Worm (Caenorhabditis elegans) whole organism, L2 larva: ENCODE results near the gene ric-7.

ENCODE experiments used
- C34F6.9 ChIP-seq: fragments of 150-350 bp; optimal IDR thresholded peaks from 2 replicates; lab custom pipeline; 2014; ENCODE audit warnings: missing biosample characterization, missing genetic modification characterization
- ZK546.5 ChIP-seq: sonication (generic microtip); optimal IDR thresholded peaks from 2 replicates; lab custom pipeline; 2017; ENCODE audit warnings: missing biosample characterization, missing genetic modification characterization
- blmp-1 ChIP-seq: sonication (generic microtip); optimal IDR thresholded peaks from 2 replicates; lab custom pipeline; 2017; ENCODE audit warnings: missing genetic modification characterization, mild to moderate bottlenecking, missing compliant biosample characterization, antibody characterized with exemption, moderate library complexity; ENCODE audit not compliant: insufficient read depth
- ceh-16 ChIP-seq: fragments of 150-350 bp; optimal IDR thresholded peaks from 2 replicates; lab custom pipeline; 2014; ENCODE audit warnings: missing biosample characterization, missing genetic modification characterization
- ceh-82 ChIP-seq: fragments of 150-350 bp; optimal IDR thresholded peaks from 2 replicates; lab custom pipeline; 2014; ENCODE audit warnings: missing biosample characterization, missing genetic modification characterization
- dmd-4 ChIP-seq: sonication (generic microtip); optimal IDR thresholded peaks from 2 replicates; lab custom pipeline; 2017; ENCODE audit warnings: missing biosample characterization, missing genetic modification characterization
- egl-27 ChIP-seq: sonication (generic microtip); optimal IDR thresholded peaks from 3 replicates; lab custom pipeline; 2017; ENCODE audit warnings: missing biosample characterization, missing genetic modification reagents, missing genetic modification characterization
- elt-1 ChIP-seq: fragments of 150-350 bp; optimal IDR thresholded peaks from 2 replicates; lab custom pipeline; 2014; ENCODE audit warnings: missing biosample characterization, missing genetic modification characterization
- fos-1 ChIP-seq: fragments of 150-350 bp; optimal IDR thresholded peaks from 2 replicates; lab custom pipeline; 2014; ENCODE audit warnings: missing biosample characterization, missing genetic modification characterization
- lin-39 ChIP-seq: fragments of 150-350 bp; optimal IDR thresholded peaks from 2 replicates; lab custom pipeline; 2014; ENCODE audit warnings: missing biosample characterization, missing genetic modification reagents, missing genetic modification characterization
- mab-5 ChIP-seq: fragments of 150-350 bp; optimal IDR thresholded peaks from 2 replicates; lab custom pipeline; 2014; ENCODE audit warnings: missing biosample characterization, missing genetic modification characterization
- mbf-1 ChIP-seq: sonication (generic microtip); optimal IDR thresholded peaks from 2 replicates; lab custom pipeline; 2017; ENCODE audit warnings: missing biosample characterization, missing genetic modification characterization
- mdl-1 ChIP-seq, 2 experiments: fragments of 150-350 bp in 1 of 2; sonication (generic microtip) in 1 of 2; optimal IDR thresholded peaks; 2 replicates each; lab custom pipeline; 2017; ENCODE audit warnings: missing biosample characterization in 2 of 2, missing genetic modification characterization in 2 of 2
- nhr-10 ChIP-seq: sonication (generic microtip); optimal IDR thresholded peaks from 2 replicates; lab custom pipeline; 2017; ENCODE audit warnings: missing biosample characterization, missing genetic modification characterization
- nhr-11 ChIP-seq: fragments of 150-350 bp; optimal IDR thresholded peaks from 2 replicates; lab custom pipeline; 2014; ENCODE audit warnings: missing biosample characterization, missing genetic modification characterization
- nhr-129 ChIP-seq: fragments of 150-350 bp; optimal IDR thresholded peaks from 2 replicates; lab custom pipeline; 2014; ENCODE audit warnings: missing biosample characterization, missing genetic modification characterization
- nhr-23 ChIP-seq: fragments of 150-350 bp; optimal IDR thresholded peaks from 2 replicates; lab custom pipeline; 2014; ENCODE audit warnings: missing biosample characterization, missing genetic modification reagents, missing genetic modification characterization
- nhr-237 ChIP-seq: fragments of 150-350 bp; optimal IDR thresholded peaks from 2 replicates; lab custom pipeline; 2014; ENCODE audit warnings: missing biosample characterization, missing genetic modification characterization
- nhr-25 ChIP-seq: fragments of 150-350 bp; sonication (generic microtip); optimal IDR thresholded peaks from 3 replicates; lab custom pipeline; 2014; ENCODE audit warnings: missing biosample characterization, missing genetic modification characterization
- nhr-6 ChIP-seq: fragments of 150-350 bp; optimal IDR thresholded peaks from 2 replicates; lab custom pipeline; 2014; ENCODE audit warnings: missing biosample characterization, missing genetic modification characterization
- nhr-77 ChIP-seq: fragments of 150-350 bp; optimal IDR thresholded peaks from 2 replicates; lab custom pipeline; 2014; ENCODE audit warnings: missing biosample characterization, missing genetic modification characterization
- peb-1 ChIP-seq: fragments of 150-350 bp; optimal IDR thresholded peaks from 2 replicates; lab custom pipeline; 2014; ENCODE audit warnings: missing biosample characterization, missing genetic modification characterization
- sem-4 ChIP-seq: fragments of 150-350 bp; optimal IDR thresholded peaks from 2 replicates; lab custom pipeline; 2014; ENCODE audit warnings: missing biosample characterization, missing genetic modification reagents, missing genetic modification characterization
- skn-1 ChIP-seq: sonication (generic microtip); optimal IDR thresholded peaks from 2 replicates; lab custom pipeline; 2017; ENCODE audit warnings: missing biosample characterization, missing genetic modification characterization
- sma-9 ChIP-seq, 2 experiments: fragments of 150-350 bp in 1 of 2; sonication (generic microtip) in 1 of 2; optimal IDR thresholded peaks; 2 replicates each; lab custom pipeline; 2014 to 2016; ENCODE audit warnings: missing genetic modification characterization in 2 of 2, mild to moderate bottlenecking in 1 of 2, missing biosample characterization in 1 of 2, missing compliant biosample characterization in 1 of 2, missing genetic modification reagents in 1 of 2, moderate library complexity in 1 of 2
- snpc-4 ChIP-seq: fragments of 150-350 bp; optimal IDR thresholded peaks from 2 replicates; lab custom pipeline; 2014; ENCODE audit warnings: missing biosample characterization, missing genetic modification characterization
- unc-39 ChIP-seq: fragments of 150-350 bp; optimal IDR thresholded peaks from 2 replicates; lab custom pipeline; 2014; ENCODE audit warnings: missing biosample characterization, missing genetic modification characterization
- unc-62 ChIP-seq: fragments of 150-350 bp; optimal IDR thresholded peaks from 2 replicates; lab custom pipeline; 2014; ENCODE audit warnings: missing biosample characterization, missing genetic modification reagents, missing genetic modification characterization
- zag-1 ChIP-seq: fragments of 150-350 bp; optimal IDR thresholded peaks from 2 replicates; lab custom pipeline; 2014; ENCODE audit warnings: missing biosample characterization, missing genetic modification characterization
- ztf-11 ChIP-seq: sonication (generic microtip); optimal IDR thresholded peaks from 2 replicates; lab custom pipeline; 2017; ENCODE audit warnings: missing biosample characterization, missing genetic modification characterization
- ztf-4 ChIP-seq: fragments of 150-350 bp; optimal IDR thresholded peaks from 2 replicates; lab custom pipeline; 2014; ENCODE audit warnings: missing biosample characterization, missing genetic modification characterization

The ric-7 gene

DNA sequence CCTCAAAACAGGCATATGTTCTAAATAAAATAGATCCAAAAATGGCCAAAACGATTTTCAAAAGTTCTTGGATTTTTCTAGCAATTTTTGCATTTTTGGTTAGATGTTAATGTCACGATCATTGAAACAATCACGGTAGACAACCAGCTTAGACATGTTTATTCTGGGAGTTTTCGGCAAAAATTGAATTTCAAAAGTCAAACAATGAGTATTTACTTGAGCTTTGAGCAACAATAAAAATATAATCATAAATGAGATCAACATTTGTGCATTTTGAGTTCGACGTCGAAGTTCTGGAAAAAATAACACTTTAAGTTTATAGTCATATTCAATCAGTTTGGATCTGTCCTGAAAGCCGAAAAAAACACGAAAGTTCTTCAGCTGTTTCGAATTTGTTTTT lies 20.5 kb upstream of the ric-7 start, which contains the start of gene T08G5.2:
T08G5.2 (minus strand) TSS at position 101 of the 400 bp plus-strand sequence.
- TF ChIP-seq nhr-23 (tag; lab: Kevin White, UChicago), result no peak
- TF ChIP-seq nhr-77 (tag; lab: Kevin White, UChicago), result no peak
- no peak for TF ChIP-seq nhr-11
- no peak for TF ChIP-seq nhr-25 (tag; lab: Kevin White, UChicago)

DNA sequence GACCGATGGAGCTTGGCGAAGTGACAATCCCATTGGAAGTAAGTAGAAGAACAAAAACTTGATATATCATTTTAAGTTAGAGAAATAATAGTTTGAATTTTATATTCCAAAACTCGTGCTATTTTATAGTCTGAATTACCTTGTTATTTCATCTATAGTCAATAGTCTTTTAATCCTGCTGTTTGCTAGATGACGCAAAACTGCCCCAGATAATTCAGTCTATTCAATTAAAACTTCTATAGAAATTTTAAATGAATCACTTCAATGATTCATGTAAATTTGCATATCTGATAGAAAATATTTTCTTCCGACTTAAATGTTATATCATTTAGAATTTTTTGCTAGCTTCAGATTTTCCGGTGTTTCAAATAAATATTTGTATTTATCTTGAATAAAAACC lies 17.4 kb upstream of the ric-7 start, which contains the start of gene T08G5.15:
T08G5.15 (minus strand) TSS at position 101 of the 400 bp plus-strand sequence.
- no peak for TF ChIP-seq skn-1 (tag; lab: Kevin White, UChicago)
- no peak for TF ChIP-seq ceh-16 (tag; lab: Kevin White, UChicago)
- TF ChIP-seq egl-27 (tag; lab: Kevin White, UChicago), result no peak
- no peak for TF ChIP-seq unc-39 (tag; lab: Kevin White, UChicago)
- no peak for TF ChIP-seq mbf-1 (tag; lab: Kevin White, UChicago)
- TF ChIP-seq lin-39 (tag; lab: Kevin White, UChicago), result no peak
- TF ChIP-seq nhr-25 (tag; lab: Kevin White, UChicago), result no peak
- TF ChIP-seq C34F6.9 (tag; lab: Kevin White, UChicago), result no peak
- no peak for TF ChIP-seq sem-4 (tag; lab: Kevin White, UChicago)
- TF ChIP-seq snpc-4, result no peak
- no peak for TF ChIP-seq sma-9 (GFP tag; optimal IDR thresholded peaks at IDR 0.05; lab: Kevin White, UChicago)
- no peak for TF ChIP-seq sma-9 (tag; optimal IDR thresholded peaks at IDR 0.05; lab: Kevin White, UChicago)
- TF ChIP-seq unc-62, result no peak
- TF ChIP-seq nhr-6, result no peak
- no peak for TF ChIP-seq ztf-11 (tag; lab: Kevin White, UChicago)

DNA sequence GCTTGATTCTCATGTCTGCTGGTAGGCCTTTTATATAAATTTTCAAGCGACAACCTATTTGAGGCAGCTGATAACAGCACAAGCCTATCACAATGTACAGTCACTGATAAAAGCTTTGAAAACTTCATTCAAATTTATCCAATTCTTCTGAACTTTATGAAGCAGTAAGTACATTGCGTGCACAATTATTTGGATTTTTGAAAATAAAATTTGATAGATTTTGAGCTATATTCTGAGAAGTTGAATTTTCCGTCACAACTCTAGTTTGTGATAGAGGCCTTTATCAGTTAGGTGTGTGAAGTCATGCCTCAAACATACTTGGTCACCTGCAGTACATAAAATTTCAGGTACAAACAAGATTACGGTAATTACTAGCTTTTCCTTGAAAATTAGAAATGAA lies 12.9 kb upstream of the ric-7 start, which contains the start of the genes mtl-2 and T08G5.1:
mtl-2 (minus strand) TSS at position 34 of the 400 bp plus-strand sequence.
T08G5.1 (plus strand) TSS at position 127 of the 400 bp plus-strand sequence.
- TF ChIP-seq dmd-4 (tag; lab: Kevin White, UChicago), result no peak
- TF ChIP-seq ZK546.5 (tag; lab: Kevin White, UChicago), result no peak
- TF ChIP-seq blmp-1, result no peak
- no peak for TF ChIP-seq sma-9 (GFP tag; optimal IDR thresholded peaks at IDR 0.05; lab: Kevin White, UChicago)
- TF ChIP-seq sma-9 (tag; optimal IDR thresholded peaks at IDR 0.05; lab: Kevin White, UChicago), result no peak
- TF ChIP-seq snpc-4, result no peak
- no peak for TF ChIP-seq ceh-16 (tag; lab: Kevin White, UChicago)
- no peak for TF ChIP-seq egl-27 (tag; lab: Kevin White, UChicago)
- TF ChIP-seq fos-1 (tag; lab: Kevin White, UChicago), result peak; percentile 48
- no peak for TF ChIP-seq elt-1 (tag; lab: Kevin White, UChicago)
- TF ChIP-seq, all 48 proteins: peak for 1

DNA sequence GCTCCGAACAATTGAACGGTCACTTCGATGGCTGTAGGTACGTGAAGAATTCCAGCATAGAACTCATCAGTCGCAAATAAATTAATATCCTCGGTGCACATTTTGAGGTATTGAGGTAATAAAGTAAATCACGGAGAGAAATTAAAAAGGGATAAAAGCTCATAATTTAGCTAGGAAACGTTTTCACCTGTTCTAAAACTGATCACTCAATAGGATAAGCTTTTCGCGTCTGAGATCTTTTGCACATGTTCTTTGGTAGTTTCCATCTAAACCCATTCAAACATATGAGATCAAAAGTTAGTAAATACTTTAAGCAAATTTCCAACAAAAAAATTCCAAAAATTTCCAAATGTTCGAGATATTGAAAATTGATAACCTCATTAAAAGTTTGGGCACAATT lies 11.8 kb upstream of the ric-7 start, which contains the start of gene srh-308:
srh-308 (minus strand) TSS at position 101 of the 400 bp plus-strand sequence.
- TF ChIP-seq peb-1 (tag; lab: Kevin White, UChicago) (no peak), unc-62 (no peak), zag-1 (tag; lab: Kevin White, UChicago) (no peak), nhr-10 (tag; lab: Kevin White, UChicago) (no peak), nhr-129 (tag; lab: Kevin White, UChicago) (no peak), blmp-1 (no peak), ztf-4 (no peak), unc-39 (tag; lab: Kevin White, UChicago) (no peak)

DNA sequence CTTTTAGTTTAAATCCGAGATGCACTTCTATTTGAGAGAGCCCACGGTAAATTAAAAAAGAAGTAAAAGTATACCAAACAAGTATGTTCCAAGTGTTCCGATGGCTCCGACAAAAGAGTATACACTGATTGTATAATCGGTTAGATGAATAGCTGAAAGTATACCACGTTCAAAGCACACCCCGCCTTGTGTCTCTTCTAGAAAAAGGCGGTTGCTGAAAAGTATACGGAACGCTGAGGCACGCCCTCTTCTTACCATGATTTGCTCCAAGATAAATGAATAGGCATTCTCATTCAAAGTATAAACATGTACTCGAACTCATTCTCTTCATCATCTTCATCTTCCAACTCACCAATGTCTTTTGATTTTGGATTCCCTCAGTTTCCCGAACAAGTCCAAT lies 8.7 kb upstream of the ric-7 start, which contains the start of gene end-3:
end-3 (plus strand) TSS at position 301 of the 400 bp plus-strand sequence.
- TF ChIP-seq nhr-6 (no peak), nhr-77 (tag; lab: Kevin White, UChicago) (no peak), nhr-129 (tag; lab: Kevin White, UChicago) (no peak), nhr-25 (tag; lab: Kevin White, UChicago) (no peak), fos-1 (tag; lab: Kevin White, UChicago) (no peak), ZK546.5 (tag; lab: Kevin White, UChicago) (no peak), ztf-11 (tag; lab: Kevin White, UChicago) (no peak), egl-27 (tag; lab: Kevin White, UChicago) (no peak), nhr-23 (tag; lab: Kevin White, UChicago) (no peak), mab-5 (tag; lab: Kevin White, UChicago) (no peak), peb-1 (tag; lab: Kevin White, UChicago) (no peak), unc-62 (no peak), nhr-10 (tag; lab: Kevin White, UChicago) (no peak), zag-1 (tag; lab: Kevin White, UChicago) (no peak)
- TF ChIP-seq, all 48 proteins: peak for 0

DNA sequence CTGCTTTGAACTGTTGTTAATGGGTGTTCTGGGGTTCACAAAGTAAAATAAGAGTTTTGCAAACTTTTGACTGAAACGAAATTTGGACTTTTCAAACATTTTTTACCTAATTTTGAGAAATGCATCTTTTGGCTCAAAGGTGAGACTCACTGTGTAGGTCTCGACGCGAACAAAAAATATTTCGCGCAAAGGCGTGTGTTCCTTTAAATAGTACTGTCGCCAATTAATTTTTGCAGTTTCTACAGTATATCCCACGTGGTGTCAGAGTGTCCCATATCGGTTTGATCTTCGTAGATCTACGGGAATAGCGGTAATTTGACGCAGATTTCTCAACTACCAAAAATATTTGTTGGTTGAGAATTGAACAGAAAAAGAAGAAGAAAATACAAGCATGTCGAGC lies 7.9 kb upstream of the ric-7 start:
- TF ChIP-seq nhr-237 (tag; lab: Kevin White, UChicago), result no peak
- TF ChIP-seq ceh-82 (tag; lab: Kevin White, UChicago), result no peak
- no peak for TF ChIP-seq ztf-11 (tag; lab: Kevin White, UChicago)
- no peak for TF ChIP-seq nhr-10 (tag; lab: Kevin White, UChicago)
- no peak for TF ChIP-seq mdl-1 (tag; optimal IDR thresholded peaks at IDR 0.05; lab: Kevin White, UChicago)
- TF ChIP-seq, all 48 proteins: peak for 0
